Fruit fly (Drosophila melanogaster) whole organism, embryonic: ENCODE measurements around the gene Use1.

ENCODE experiments used
- Bgb ChIP-seq: fragments of 200-800 bp; sonication (Bioruptor generic); IDR thresholded peaks from 2 replicates; pipeline ENCODE4 v1.3.6; 2022; ENCODE audit warnings: missing biosample characterization, missing genetic modification characterization; ENCODE audit not compliant: partially characterized antibody
- CG10431 ChIP-seq: fragments of 200-800 bp; sonication (Bioruptor generic); optimal IDR thresholded peaks from 3 replicates; lab custom pipeline; 2018; ENCODE audit warnings: missing biosample characterization, mild to moderate bottlenecking, missing genetic modification characterization
- CG10654 ChIP-seq: fragments of 200-800 bp; sonication (Bioruptor generic); optimal IDR thresholded peaks from 2 replicates; lab custom pipeline; 2016; ENCODE audit warnings: missing biosample characterization, missing genetic modification characterization
- CG13894 ChIP-seq: fragments of 200-800 bp; sonication (Bioruptor generic); optimal IDR thresholded peaks from 3 replicates; lab custom pipeline; 2018; ENCODE audit warnings: missing biosample characterization, mild to moderate bottlenecking, missing genetic modification characterization, moderate library complexity
- CG14860 ChIP-seq: fragments of 200-800 bp; sonication (Bioruptor generic); IDR thresholded peaks from 3 replicates; pipeline ENCODE4 v1.3.6; 2022; ENCODE audit warnings: missing biosample characterization, missing genetic modification characterization; ENCODE audit not compliant: partially characterized antibody
- CG15514 ChIP-seq: fragments of 200-800 bp; sonication (Bioruptor generic); optimal IDR thresholded peaks from 3 replicates; lab custom pipeline; 2017; ENCODE audit warnings: missing biosample characterization, missing genetic modification characterization, mild to moderate bottlenecking, moderate library complexity, missing genetic modification reagents
- CG16815 ChIP-seq: fragments of 200-800 bp; sonication (Bioruptor generic); optimal IDR thresholded peaks from 3 replicates; lab custom pipeline; 2017; ENCODE audit warnings: missing biosample characterization, mild to moderate bottlenecking, missing genetic modification characterization
- CG17186 ChIP-seq: fragments of 200-800 bp; sonication (Bioruptor generic); optimal IDR thresholded peaks from 3 replicates; lab custom pipeline; 2017; ENCODE audit warnings: missing biosample characterization, missing genetic modification reagents, missing genetic modification characterization
- CG3065 ChIP-seq: fragments of 200-800 bp; sonication (Bioruptor generic); optimal IDR thresholded peaks from 2 replicates; lab custom pipeline; 2016; ENCODE audit warnings: missing biosample characterization, missing genetic modification characterization
- CG33557 ChIP-seq: fragments of 200-800 bp; sonication (Bioruptor generic); optimal IDR thresholded peaks from 2 replicates; lab custom pipeline; 2019; ENCODE audit warnings: missing biosample characterization, mild to moderate bottlenecking, missing genetic modification characterization, moderate library complexity
- CG5245 ChIP-seq: fragments of 200-800 bp; sonication (Bioruptor generic); optimal IDR thresholded peaks from 3 replicates; lab custom pipeline; 2016; ENCODE audit warnings: missing biosample characterization, missing genetic modification characterization
- CG6689 ChIP-seq: fragments of 200-800 bp; sonication (Bioruptor generic); IDR thresholded peaks from 2 replicates; pipeline ENCODE4 v1.3.6; 2022; ENCODE audit warnings: missing biosample characterization, missing genetic modification characterization
- CG6765 ChIP-seq: fragments of 200-800 bp; sonication (Bioruptor generic); optimal IDR thresholded peaks from 3 replicates; lab custom pipeline; 2017; ENCODE audit warnings: missing biosample characterization, mild to moderate bottlenecking, missing genetic modification characterization
- CG6791 ChIP-seq: fragments of 200-800 bp; sonication (Bioruptor generic); IDR thresholded peaks from 3 replicates; pipeline ENCODE4 v1.3.6; 2022; ENCODE audit warnings: missing biosample characterization, missing genetic modification characterization; ENCODE audit not compliant: partially characterized antibody
- CG7987 ChIP-seq: fragments of 200-800 bp; sonication (Bioruptor generic); optimal IDR thresholded peaks from 2 replicates; lab custom pipeline; 2018; ENCODE audit warnings: missing biosample characterization, mild to moderate bottlenecking, missing genetic modification characterization, moderate library complexity
- CG8290 ChIP-seq, 3 experiments: fragments of 200-800 bp; sonication (Bioruptor generic); optimal IDR thresholded peaks; 2 replicates each; lab custom pipeline; 2016 to 2019; ENCODE audit warnings: missing biosample characterization in 3 of 3, missing genetic modification characterization in 3 of 3, mild to moderate bottlenecking in 2 of 3, moderate library complexity in 1 of 3
- CG8359 ChIP-seq: fragments of 200-800 bp; sonication (Bioruptor generic); optimal IDR thresholded peaks from 2 replicates; lab custom pipeline; 2017; ENCODE audit warnings: missing biosample characterization, mild to moderate bottlenecking, missing genetic modification characterization, borderline replicate concordance
- CHES-1-like ChIP-seq: fragments of 200-800 bp; sonication (Bioruptor generic); optimal IDR thresholded peaks from 2 replicates; lab custom pipeline; 2016; ENCODE audit warnings: missing biosample characterization, missing genetic modification characterization
- CTCF ChIP-seq: fragments of 200-800 bp; sonication (Bioruptor generic); optimal IDR thresholded peaks from 2 replicates; lab custom pipeline; 2017; ENCODE audit warnings: missing biosample characterization, mild to moderate bottlenecking, missing genetic modification characterization, moderate library complexity
- Dbx ChIP-seq: fragments of 200-800 bp; sonication (Bioruptor generic); IDR thresholded peaks from 3 replicates; pipeline ENCODE4 v1.3.6; 2022; ENCODE audit warnings: missing biosample characterization, missing genetic modification characterization
- ERR ChIP-seq: fragments of 200-800 bp; sonication (Bioruptor generic); optimal IDR thresholded peaks from 2 replicates; lab custom pipeline; 2016; ENCODE audit warnings: missing biosample characterization, missing genetic modification characterization
- Gug ChIP-seq: fragments of 200-800 bp; sonication (Bioruptor generic); IDR thresholded peaks from 4 replicates; pipeline ENCODE4 v1.3.6; 2022; ENCODE audit warnings: missing biosample characterization, missing genetic modification characterization
- Jarid2 ChIP-seq: fragments of 200-800 bp; sonication (Bioruptor generic); optimal IDR thresholded peaks from 3 replicates; lab custom pipeline; 2017; ENCODE audit warnings: mild to moderate bottlenecking, missing biosample characterization, missing genetic modification reagents, missing genetic modification characterization
- Med ChIP-seq: fragments of 200-800 bp; sonication (Bioruptor generic); peaks from one replicate; lab custom pipeline; 2016; ENCODE audit warnings: missing biosample characterization, missing genetic modification characterization, mild to moderate bottlenecking, inconsistent platforms, moderate library complexity
- Opbp ChIP-seq: fragments of 200-800 bp; sonication (Bioruptor generic); IDR thresholded peaks from 3 replicates; pipeline ENCODE4 v1.3.6; 2022; ENCODE audit warnings: missing biosample characterization, missing genetic modification characterization; ENCODE audit not compliant: partially characterized antibody
- Pdp1 ChIP-seq, 2 experiments: fragments of 200-800 bp; sonication (Bioruptor generic); optimal IDR thresholded peaks; 3 replicates each; lab custom pipeline; 2016; ENCODE audit warnings: missing biosample characterization in 2 of 2, missing genetic modification characterization in 2 of 2, mild to moderate bottlenecking in 1 of 2, moderate library complexity in 1 of 2
- Ptx1 ChIP-seq: fragments of 200-800 bp; sonication (Bioruptor generic); IDR thresholded peaks from 2 replicates; pipeline ENCODE4 v1.3.6; 2022; ENCODE audit warnings: missing biosample characterization, missing genetic modification characterization
- Side ChIP-seq: fragments of 200-800 bp; sonication (Bioruptor generic); optimal IDR thresholded peaks from 2 replicates; lab custom pipeline; 2016; ENCODE audit warnings: missing biosample characterization, missing genetic modification characterization
- TFAM ChIP-seq: fragments of 200-800 bp; sonication (Bioruptor generic); optimal IDR thresholded peaks from 2 replicates; lab custom pipeline; 2017; ENCODE audit warnings: missing biosample characterization, missing genetic modification characterization, inconsistent platforms
- amos ChIP-seq: fragments of 200-800 bp; sonication (Bioruptor generic); IDR thresholded peaks from 2 replicates; pipeline ENCODE4 v1.3.6; 2022; ENCODE audit warnings: missing biosample characterization, missing genetic modification characterization; ENCODE audit not compliant: partially characterized antibody
- bbx ChIP-seq: fragments of 200-800 bp; sonication (Bioruptor generic); IDR thresholded peaks from 2 replicates; pipeline ENCODE4 v1.3.6; 2022; ENCODE audit warnings: missing biosample characterization, missing genetic modification characterization; ENCODE audit not compliant: partially characterized antibody
- cg ChIP-seq: fragments of 200-800 bp; sonication (Bioruptor generic); optimal IDR thresholded peaks from 3 replicates; lab custom pipeline; 2019; ENCODE audit warnings: missing biosample characterization, mild to moderate bottlenecking, missing genetic modification characterization, moderate library complexity
- chm ChIP-seq: fragments of 200-800 bp; sonication (Bioruptor generic); IDR thresholded peaks from 2 replicates; pipeline ENCODE4 v1.3.6; 2022; ENCODE audit warnings: missing biosample characterization, missing genetic modification characterization
- eyg ChIP-seq: fragments of 200-800 bp; sonication (Bioruptor generic); optimal IDR thresholded peaks from 3 replicates; lab custom pipeline; 2016; ENCODE audit warnings: missing biosample characterization, missing genetic modification characterization
- gcm2 ChIP-seq: fragments of 200-800 bp; sonication (Bioruptor generic); optimal IDR thresholded peaks from 2 replicates; lab custom pipeline; 2016; ENCODE audit warnings: missing biosample characterization, missing genetic modification characterization
- grau ChIP-seq: fragments of 200-800 bp; optimal IDR thresholded peaks from 3 replicates; lab custom pipeline; 2019; ENCODE audit warnings: missing biosample characterization, mild to moderate bottlenecking, missing genetic modification characterization, moderate library complexity
- grn ChIP-seq: fragments of 200-800 bp; sonication (Bioruptor generic); optimal IDR thresholded peaks from 3 replicates; lab custom pipeline; 2017; ENCODE audit warnings: missing biosample characterization, missing genetic modification characterization
- jing ChIP-seq: fragments of 200-800 bp; sonication (Bioruptor generic); optimal IDR thresholded peaks from 2 replicates; lab custom pipeline; 2018; ENCODE audit warnings: missing biosample characterization, mild to moderate bottlenecking, missing genetic modification characterization
- kah ChIP-seq: fragments of 200-800 bp; sonication (Bioruptor generic); optimal IDR thresholded peaks from 2 replicates; lab custom pipeline; 2018; ENCODE audit warnings: missing biosample characterization, mild to moderate bottlenecking, missing genetic modification characterization
- kni ChIP-seq: fragments of 200-800 bp; sonication (Bioruptor generic); optimal IDR thresholded peaks from 3 replicates; lab custom pipeline; 2017; ENCODE audit warnings: mild to moderate bottlenecking, missing biosample characterization, missing genetic modification reagents, missing genetic modification characterization
- lab ChIP-seq: fragments of 200-800 bp; sonication (Bioruptor generic); optimal IDR thresholded peaks from 3 replicates; lab custom pipeline; 2017; ENCODE audit warnings: missing biosample characterization, missing genetic modification characterization, mild to moderate bottlenecking, moderate library complexity, missing genetic modification reagents
- pb ChIP-seq: fragments of 200-800 bp; sonication (Bioruptor generic); optimal IDR thresholded peaks from 3 replicates; lab custom pipeline; 2016; ENCODE audit warnings: missing biosample characterization, missing genetic modification characterization
- psq ChIP-seq: fragments of 200-800 bp; sonication (Bioruptor generic); optimal IDR thresholded peaks from 2 replicates; lab custom pipeline; 2017; ENCODE audit warnings: missing biosample characterization, missing genetic modification characterization
- rib ChIP-seq: fragments of 200-800 bp; sonication (Bioruptor generic); IDR thresholded peaks from 2 replicates; pipeline ENCODE4 v1.3.6; 2022; ENCODE audit warnings: missing biosample characterization, missing genetic modification characterization
- sqz ChIP-seq: fragments of 200-800 bp; sonication (Bioruptor generic); optimal IDR thresholded peaks from 3 replicates; lab custom pipeline; 2018; ENCODE audit warnings: missing biosample characterization, mild to moderate bottlenecking, missing genetic modification characterization
- stwl ChIP-seq: fragments of 200-800 bp; sonication (Bioruptor generic); optimal IDR thresholded peaks from 3 replicates; lab custom pipeline; 2018; ENCODE audit warnings: missing biosample characterization, mild to moderate bottlenecking, missing genetic modification characterization, moderate library complexity
- toy ChIP-seq: fragments of 200-800 bp; sonication (Bioruptor generic); IDR thresholded peaks from 2 replicates; pipeline ENCODE4 v1.3.6; 2022; ENCODE audit warnings: missing biosample characterization, missing genetic modification characterization
- tup ChIP-seq: fragments of 200-800 bp; sonication (Bioruptor generic); optimal IDR thresholded peaks from 2 replicates; lab custom pipeline; 2016; ENCODE audit warnings: missing biosample characterization, mild to moderate bottlenecking, missing genetic modification characterization, moderate library complexity

The Use1 gene

DNA sequence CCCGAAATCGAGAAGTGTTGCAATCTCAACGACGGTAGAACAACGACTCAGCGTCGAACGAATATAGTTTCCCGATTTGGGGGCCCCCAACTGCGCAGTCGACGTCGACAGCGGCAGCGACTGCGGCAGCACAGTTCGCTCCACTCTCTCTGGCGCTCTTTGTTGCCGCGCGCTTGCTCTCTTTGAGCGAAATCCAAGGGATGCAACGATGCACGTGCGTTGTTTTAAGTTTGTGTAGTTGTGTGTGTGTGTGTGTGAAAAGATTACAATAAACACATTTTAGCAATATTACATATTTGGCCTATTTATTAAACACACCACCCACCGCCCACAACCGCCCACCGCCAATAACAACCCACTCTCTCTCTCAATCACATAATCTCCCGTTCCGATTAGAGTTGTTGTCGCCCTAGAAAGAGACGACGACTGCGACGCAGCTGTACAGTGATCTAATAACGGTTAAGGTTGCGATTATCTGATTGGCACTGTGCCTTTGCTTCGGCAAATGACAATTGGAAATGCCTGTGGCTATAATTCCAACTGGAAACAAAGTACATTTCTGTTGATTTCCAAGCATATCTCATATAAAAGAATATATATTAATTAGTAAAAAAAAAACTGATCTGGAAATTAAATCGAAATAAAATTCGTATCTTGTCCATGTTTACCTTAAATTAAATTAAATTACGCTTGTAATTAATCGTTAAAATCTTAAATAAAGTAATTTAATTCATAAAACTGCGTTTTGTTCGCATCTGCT, 11.5 kb downstream of the Use1 start (continued):
- TF ChIP-seq CG7987 (GFP tag; lab: Kevin White, UChicago): no peak
- peak; percentile 100 for TF ChIP-seq CG13894
- TF ChIP-seq CG33557 (GFP tag; lab: Kevin White, UChicago): no peak
- TF ChIP-seq Opbp: no peak
- TF ChIP-seq pb (GFP tag; lab: Kevin White, UChicago): no peak
- no peak for TF ChIP-seq amos (GFP tag; lab: Robert Waterston, UW)
- TF ChIP-seq Gug: no peak
- no peak for TF ChIP-seq Ptx1
- no peak for TF ChIP-seq ERR (GFP tag; lab: Kevin White, UChicago)
- TF ChIP-seq Dbx (GFP tag; lab: Robert Waterston, UW): no peak
- TF ChIP-seq CG17186 (GFP tag; lab: Kevin White, UChicago): no peak
- TF ChIP-seq grau: peak; percentile 43
- no peak for TF ChIP-seq psq (GFP tag; lab: Kevin White, UChicago)
- no peak for TF ChIP-seq CG10654
- TF ChIP-seq CG16815 (GFP tag; lab: Kevin White, UChicago): no peak
- no peak for TF ChIP-seq rib (GFP tag; lab: Robert Waterston, UW)
- no peak for TF ChIP-seq CG14860 (GFP tag; lab: Robert Waterston, UW)
- TF ChIP-seq lab (GFP tag; lab: Kevin White, UChicago): no peak
- no peak for TF ChIP-seq CHES-1-like (GFP tag; lab: Kevin White, UChicago)
- TF ChIP-seq CG5245 (GFP tag; lab: Kevin White, UChicago): no peak
- TF ChIP-seq jing: no peak
- TF ChIP-seq tup (GFP tag; lab: Kevin White, UChicago): no peak
- no peak for TF ChIP-seq stwl (tag; lab: Kevin White, UChicago)
- no peak for TF ChIP-seq toy (GFP tag; lab: Robert Waterston, UW)

dm6 chr3L:9124923-9125260, 12.1 kb downstream of the Use1 start:
- TF ChIP-seq grn (GFP tag; lab: Kevin White, UChicago) (no peak), gcm2 (GFP tag; lab: Kevin White, UChicago) (no peak), Pdp1 (GFP tag; optimal IDR thresholded peaks at IDR 0.05; lab: Kevin White, UChicago) (peak in 1 of 2 experiments; percentile 74), CTCF (GFP tag; lab: Kevin White, UChicago) (peak; percentile 13), CG6765 (GFP tag; lab: Kevin White, UChicago) (no peak), CG6689 (GFP tag; lab: Robert Waterston, UW) (0 out of 2 replicates have a peak, but pooled peaks have one; percentile 8), chm (GFP tag; lab: Robert Waterston, UW) (0 out of 2 replicates have a peak, but pooled peaks have one; percentile 31), Bgb (peak; percentile 36; the same call in 1 of the 2 replicates), Med (peak; percentile 64), cg (peak; percentile 48), Side (GFP tag; lab: Kevin White, UChicago) (no peak), amos (GFP tag; lab: Robert Waterston, UW) (peak; percentile 10; the same call in 1 of the 2 replicates), bbx (GFP tag; lab: Robert Waterston, UW) (no peak), CG10431 (GFP tag; lab: Kevin White, UChicago) (peak; percentile 5), sqz (peak; percentile 66), kni (peak; percentile 5), CG15514 (GFP tag; lab: Kevin White, UChicago) (peak; percentile 8), CG3065 (GFP tag; lab: Kevin White, UChicago) (no peak), CG8290 (GFP tag; optimal IDR thresholded peaks at IDR 0.05; lab: Kevin White, UChicago) (peak; percentile 7), CG8290 (tag; optimal IDR thresholded peaks at IDR 0.05; lab: Kevin White, UChicago) (no peak), eyg (GFP tag; lab: Kevin White, UChicago) (no peak), Jarid2 (peak; percentile 86), CG6791 (GFP tag; lab: Robert Waterston, UW) (0 out of 3 replicates have a peak, but pooled peaks have one; percentile 53), CG14860 (GFP tag; lab: Robert Waterston, UW) (0 out of 3 replicates have a peak, but pooled peaks have one; percentile 8), TFAM (GFP tag; lab: Kevin White, UChicago) (no peak), kah (no peak), Dbx (GFP tag; lab: Robert Waterston, UW) (no peak), CG8359 (GFP tag; lab: Kevin White, UChicago) (peak; percentile 70)
